Worm (Caenorhabditis elegans) whole organism, early embryonic: ENCODE results near the gene npr-25.

ENCODE experiments used
- B0310.2 ChIP-seq: sonication (generic microtip); optimal IDR thresholded peaks from 2 replicates; lab custom pipeline; 2016; ENCODE audit warnings: mild to moderate bottlenecking, missing genetic modification characterization, missing compliant biosample characterization
- F13C5.2 ChIP-seq: sonication (generic microtip); optimal IDR thresholded peaks from 2 replicates; lab custom pipeline; 2017; ENCODE audit warnings: mild to moderate bottlenecking, missing genetic modification characterization, inconsistent platforms, missing compliant biosample characterization
- aly-1 ChIP-seq: sonication (generic microtip); optimal IDR thresholded peaks from 2 replicates; lab custom pipeline; 2016; ENCODE audit warnings: missing genetic modification characterization, missing compliant biosample characterization
- ama-1 ChIP-seq: fragments of 150-350 bp; optimal IDR thresholded peaks from 2 replicates; lab custom pipeline; 2014
- ceh-13 ChIP-seq: fragments of 200-800 bp; sonication (Bioruptor generic); optimal IDR thresholded peaks from 2 replicates; lab custom pipeline; 2018; ENCODE audit warnings: mild to moderate bottlenecking, missing genetic modification characterization, missing compliant biosample characterization
- ceh-36 ChIP-seq: sonication (generic microtip); optimal IDR thresholded peaks from 2 replicates; lab custom pipeline; 2016; ENCODE audit warnings: missing genetic modification characterization, inconsistent platforms, missing compliant biosample characterization
- ets-7 ChIP-seq: sonication (generic microtip); optimal IDR thresholded peaks from 2 replicates; lab custom pipeline; 2016; ENCODE audit warnings: missing genotype, missing genetic modification characterization, missing compliant biosample characterization
- flt-1 ChIP-seq: fragments of 200-800 bp; sonication (Bioruptor generic); IDR thresholded peaks from 2 replicates; pipeline ENCODE4 v1.3.6; 2022; ENCODE audit warnings: missing genetic modification characterization, missing compliant biosample characterization
- hmbx-1 ChIP-seq: sonication (generic microtip); optimal IDR thresholded peaks from 2 replicates; lab custom pipeline; 2016; ENCODE audit warnings: mild to moderate bottlenecking, missing genetic modification characterization, missing compliant biosample characterization
- hmg-4 ChIP-seq: fragments of 200-800 bp; sonication (Bioruptor generic); optimal IDR thresholded peaks from 2 replicates; lab custom pipeline; 2018; ENCODE audit warnings: mild to moderate bottlenecking, missing genetic modification characterization, missing compliant biosample characterization
- hnd-1 ChIP-seq: sonication (generic microtip); optimal IDR thresholded peaks from 2 replicates; lab custom pipeline; 2016; ENCODE audit warnings: missing genetic modification characterization, missing compliant biosample characterization
- pes-1 ChIP-seq: fragments of 200-800 bp; sonication (Bioruptor generic); IDR thresholded peaks from 2 replicates; pipeline ENCODE4 v1.3.6; 2022; ENCODE audit warnings: missing genetic modification reagents, missing genetic modification characterization, missing compliant biosample characterization
- scrt-1 ChIP-seq: fragments of 200-800 bp; sonication (Bioruptor generic); IDR thresholded peaks from 2 replicates; pipeline ENCODE4 v1.3.6; 2022; ENCODE audit warnings: missing genetic modification characterization, missing compliant biosample characterization
- sea-1 ChIP-seq: fragments of 200-800 bp; sonication (Bioruptor generic); conservative IDR thresholded peaks from 2 replicates; pipeline ENCODE4 v1.3.6; 2022; ENCODE audit warnings: missing genetic modification characterization, missing compliant biosample characterization
- tbx-11 ChIP-seq: fragments of 200-800 bp; sonication (Bioruptor generic); IDR thresholded peaks from 2 replicates; pipeline ENCODE4 v1.3.6; 2022; ENCODE audit warnings: missing genetic modification characterization, missing compliant biosample characterization
- tbx-37 ChIP-seq: fragments of 200-800 bp; sonication (Bioruptor generic); conservative IDR thresholded peaks from 2 replicates; pipeline ENCODE4 v1.3.6; 2022; ENCODE audit warnings: missing genetic modification reagents, missing genetic modification characterization, missing compliant biosample characterization
- tra-4 ChIP-seq: sonication (generic microtip); optimal IDR thresholded peaks from 2 replicates; lab custom pipeline; 2017; ENCODE audit warnings: missing genetic modification characterization, missing compliant biosample characterization

The npr-25 gene

DNA sequence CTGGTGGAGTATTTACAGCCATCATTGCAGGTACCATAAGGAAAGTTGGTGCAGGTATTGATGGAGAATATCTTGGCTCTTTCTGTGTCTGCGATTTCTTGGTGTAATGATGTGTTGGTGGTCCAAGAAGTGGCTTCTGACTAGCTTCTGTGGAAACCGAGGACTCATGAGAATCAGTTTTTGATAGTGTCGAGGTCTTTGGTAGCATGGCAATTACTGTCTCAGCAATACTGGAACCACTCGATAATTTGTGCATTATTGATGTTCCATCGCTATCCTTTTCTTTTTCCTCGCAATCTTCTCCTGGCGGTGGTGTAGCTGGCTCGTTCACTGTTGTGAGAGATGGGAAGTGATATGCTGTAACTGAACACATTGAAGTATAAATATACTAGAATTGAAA, 10.8 kb upstream of the npr-25 start:
- no peak for TF ChIP-seq hnd-1 (tag; lab: Kevin White, UChicago)
- no peak for TF ChIP-seq scrt-1
- no peak for TF ChIP-seq ama-1
- no peak for TF ChIP-seq tbx-37
- TF ChIP-seq ceh-36 (tag; lab: Kevin White, UChicago) = no peak
- TF ChIP-seq ets-7 (tag; lab: Kevin White, UChicago) = no peak
- no peak for TF ChIP-seq flt-1
- TF ChIP-seq tra-4 (tag; lab: Kevin White, UChicago) = no peak
- no peak for TF ChIP-seq sea-1 (GFP tag; lab: Robert Waterston, UW)
- TF ChIP-seq hmg-4 (GFP tag; lab: Kevin White, UChicago) = no peak
- TF ChIP-seq ceh-13 (GFP tag; lab: Kevin White, UChicago) = no peak
- TF ChIP-seq B0310.2 (tag; lab: Kevin White, UChicago) = no peak
- no peak for TF ChIP-seq hmbx-1 (tag; lab: Kevin White, UChicago)
- TF ChIP-seq tbx-11 = no peak
- TF ChIP-seq pes-1 = no peak
- no peak for TF ChIP-seq aly-1

ce11 chrV:11354264-11354663, 1.5 kb upstream of the npr-25 start:
- TF ChIP-seq ceh-36 (tag; lab: Kevin White, UChicago) (no peak), ets-7 (tag; lab: Kevin White, UChicago) (no peak)

DNA sequence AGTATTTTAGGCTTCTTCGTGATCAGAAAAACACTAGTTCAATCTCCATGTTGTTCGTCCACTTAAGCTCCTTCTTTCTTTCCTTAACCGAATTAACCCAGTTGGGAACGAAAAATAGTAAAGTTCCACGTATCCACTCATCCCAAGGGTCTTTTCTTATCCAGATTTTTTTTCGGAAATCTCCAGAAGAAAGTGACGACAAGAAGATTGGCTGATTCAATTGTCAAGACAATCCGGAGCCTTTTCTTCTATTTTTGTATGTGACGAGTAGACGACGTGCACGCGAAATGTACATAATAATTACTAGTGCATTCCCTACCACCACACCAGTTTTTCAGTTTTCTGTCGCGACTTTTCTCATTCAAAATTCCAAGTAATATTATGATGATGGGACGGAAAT, 1.5 kb downstream of the npr-25 start:
- TF ChIP-seq hmbx-1 (tag; lab: Kevin White, UChicago) (no peak), flt-1 (no peak)

DNA sequence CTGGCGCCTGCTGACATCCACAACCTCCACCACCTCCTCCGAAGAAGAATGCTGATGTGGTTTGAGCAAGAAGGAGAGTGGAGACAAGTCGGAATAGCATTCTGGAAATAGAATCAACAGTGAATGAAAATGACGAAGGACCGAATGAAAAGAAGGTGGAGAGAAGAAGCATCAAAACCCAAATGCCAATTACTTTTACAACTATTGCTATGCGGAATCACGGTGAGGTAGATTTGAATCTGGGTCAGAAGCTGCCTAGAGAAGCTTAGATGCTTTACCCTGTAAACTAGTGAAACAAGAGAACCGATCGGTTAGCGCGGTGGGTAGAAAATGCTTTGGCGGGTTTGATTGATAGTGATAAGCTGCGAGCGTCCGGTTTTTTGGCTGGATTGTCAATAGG, 5.9 kb downstream of the npr-25 start, which contains the start of gene grl-7:
TSS of gene grl-7 (minus strand) at position 101 of the 400 bp plus-strand sequence.
- TF ChIP-seq ama-1 = no peak
- TF ChIP-seq pes-1 = no peak
- TF ChIP-seq aly-1 = no peak
- no peak for TF ChIP-seq B0310.2 (tag; lab: Kevin White, UChicago)
- no peak for TF ChIP-seq flt-1

DNA sequence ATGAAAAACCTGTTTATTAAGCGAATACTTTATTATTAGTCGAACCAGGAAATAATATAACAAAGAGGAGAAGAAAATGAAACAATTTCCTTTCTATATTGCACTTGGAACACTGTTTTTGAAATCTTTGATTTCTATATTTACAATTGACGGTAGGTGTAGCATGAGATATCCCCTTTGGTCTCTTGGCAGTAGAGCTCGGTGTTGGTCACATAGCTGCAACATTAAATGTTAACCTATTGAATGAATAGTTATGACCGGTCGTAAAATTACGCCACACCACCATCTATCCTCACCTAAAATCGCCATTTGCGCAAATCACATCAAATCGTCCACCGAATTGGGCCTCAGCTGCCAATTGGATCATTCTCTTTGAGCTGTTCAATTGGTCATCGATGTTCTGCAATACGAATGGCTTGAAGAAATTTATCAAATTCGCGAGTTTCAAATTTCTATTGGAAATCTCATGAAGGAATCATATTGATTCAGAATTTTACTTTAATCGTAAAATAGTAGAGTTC, 7.9 kb downstream of the npr-25 start:
- TF ChIP-seq tbx-11 = no peak
- no peak for TF ChIP-seq aly-1
- TF ChIP-seq F13C5.2 (tag; lab: Kevin White, UChicago) = no peak
- peak; percentile 60 for TF ChIP-seq ama-1
- TF ChIP-seq tra-4 (tag; lab: Kevin White, UChicago) = peak; percentile 14
- TF ChIP-seq hmg-4 (GFP tag; lab: Kevin White, UChicago) = no peak
- TF ChIP-seq tbx-37 = no peak
- TF ChIP-seq B0310.2 (tag; lab: Kevin White, UChicago) = peak; percentile 11
- TF ChIP-seq sea-1 (GFP tag; lab: Robert Waterston, UW) = no peak
- TF ChIP-seq pes-1 = no peak
- TF ChIP-seq ceh-36 (tag; lab: Kevin White, UChicago) = no peak
- TF ChIP-seq flt-1 = 0 out of 2 replicates have a peak, but pooled peaks have one; percentile 22

DNA sequence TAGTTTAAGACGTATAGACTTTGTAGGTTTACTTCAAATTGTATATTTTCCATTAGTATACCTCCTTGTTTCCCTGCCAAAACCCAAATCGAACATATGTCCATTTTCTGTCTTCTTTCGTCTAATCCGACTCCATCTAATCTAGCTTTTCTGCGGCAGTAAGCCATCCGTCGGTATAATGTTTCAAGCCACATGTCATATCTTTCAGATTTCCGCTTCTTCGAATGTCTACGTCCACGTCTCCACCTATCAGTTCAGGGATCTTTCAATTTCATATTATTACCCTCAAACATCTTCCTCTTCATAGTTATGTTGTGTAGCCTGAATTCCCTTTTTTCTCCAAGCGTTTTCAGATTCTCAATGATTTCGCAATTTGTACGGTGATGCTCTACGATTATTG, 8.7 kb downstream of the npr-25 start:
- TF ChIP-seq ceh-36 (tag; lab: Kevin White, UChicago) (no peak), tbx-11 (no peak), hmbx-1 (tag; lab: Kevin White, UChicago) (no peak), scrt-1 (no peak), aly-1 (no peak), ama-1 (peak; percentile 8)

ce11 chrV:11341913-11342312, 10.9 kb downstream of the npr-25 start, which contains the start of gene T02E9.5:
T02E9.5 (plus strand) TSS chrV:11342233.
- TF ChIP-seq flt-1 (no peak), hmg-4 (GFP tag; lab: Kevin White, UChicago) (no peak), aly-1 (no peak), B0310.2 (tag; lab: Kevin White, UChicago) (no peak), F13C5.2 (tag; lab: Kevin White, UChicago) (no peak), hnd-1 (tag; lab: Kevin White, UChicago) (no peak), ama-1 (no peak), scrt-1 (no peak)

ce11 chrV:11341130-11341675, 11.6 kb downstream of the npr-25 start:
- TF ChIP-seq hmbx-1 (tag; lab: Kevin White, UChicago) (no peak), tbx-37 (no peak), tra-4 (tag; lab: Kevin White, UChicago) (no peak), hnd-1 (tag; lab: Kevin White, UChicago) (no peak), ets-7 (tag; lab: Kevin White, UChicago) (no peak), ceh-13 (GFP tag; lab: Kevin White, UChicago) (no peak), F13C5.2 (tag; lab: Kevin White, UChicago) (no peak), hmg-4 (GFP tag; lab: Kevin White, UChicago) (peak; percentile 20), scrt-1 (0 out of 2 replicates have a peak, but pooled peaks have one; percentile 32), ceh-36 (tag; lab: Kevin White, UChicago) (no peak)

DNA sequence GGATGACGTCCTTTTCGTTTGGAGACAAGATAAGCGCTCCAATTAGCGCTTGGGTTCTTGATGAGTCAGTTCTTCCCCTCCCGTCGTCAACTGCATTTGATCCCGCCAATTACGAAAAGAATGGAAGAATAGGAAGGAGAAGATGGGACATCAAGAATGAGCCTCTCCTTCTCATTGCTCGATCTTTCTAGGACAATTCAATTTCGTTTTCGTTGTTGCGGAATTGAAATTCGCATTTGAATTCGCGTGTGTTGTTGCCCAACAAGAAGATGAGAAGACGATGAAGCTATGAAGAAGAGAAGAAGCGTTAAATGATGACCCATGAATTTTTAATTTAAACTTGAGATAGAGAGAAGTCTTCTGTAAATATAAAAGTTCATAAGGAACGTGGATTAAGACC, 15.9 kb downstream of the npr-25 start:
- TF ChIP-seq B0310.2 (tag; lab: Kevin White, UChicago) = no peak
- no peak for TF ChIP-seq tbx-11
- TF ChIP-seq flt-1 = no peak
- TF ChIP-seq pes-1 = no peak
- no peak for TF ChIP-seq scrt-1
- no peak for TF ChIP-seq sea-1 (GFP tag; lab: Robert Waterston, UW)
- no peak for TF ChIP-seq ceh-36 (tag; lab: Kevin White, UChicago)
- no peak for TF ChIP-seq hmg-4 (GFP tag; lab: Kevin White, UChicago)
- TF ChIP-seq F13C5.2 (tag; lab: Kevin White, UChicago) = no peak
- TF ChIP-seq tra-4 (tag; lab: Kevin White, UChicago) = no peak
- TF ChIP-seq ama-1 = no peak
- no peak for TF ChIP-seq hnd-1 (tag; lab: Kevin White, UChicago)
- TF ChIP-seq aly-1 = no peak
